Fruit fly (Drosophila melanogaster) Kc167 (cell line): ENCODE measurements around the gene CG5292.

Source experiments
- Sin3A ChIP-seq: fragments of >200 bp; optimal IDR thresholded peaks from 2 replicates; lab custom pipeline; 2018; ENCODE audit warnings: missing external identifiers
- psq ChIP-seq: fragments of >200 bp; optimal IDR thresholded peaks from 2 replicates; lab custom pipeline; 2017; ENCODE audit warnings: missing external identifiers
- ttk ChIP-seq: sonication (Bioruptor generic); optimal IDR thresholded peaks from 2 replicates; lab custom pipeline; 2017; ENCODE audit warnings: missing external identifiers

DNA sequence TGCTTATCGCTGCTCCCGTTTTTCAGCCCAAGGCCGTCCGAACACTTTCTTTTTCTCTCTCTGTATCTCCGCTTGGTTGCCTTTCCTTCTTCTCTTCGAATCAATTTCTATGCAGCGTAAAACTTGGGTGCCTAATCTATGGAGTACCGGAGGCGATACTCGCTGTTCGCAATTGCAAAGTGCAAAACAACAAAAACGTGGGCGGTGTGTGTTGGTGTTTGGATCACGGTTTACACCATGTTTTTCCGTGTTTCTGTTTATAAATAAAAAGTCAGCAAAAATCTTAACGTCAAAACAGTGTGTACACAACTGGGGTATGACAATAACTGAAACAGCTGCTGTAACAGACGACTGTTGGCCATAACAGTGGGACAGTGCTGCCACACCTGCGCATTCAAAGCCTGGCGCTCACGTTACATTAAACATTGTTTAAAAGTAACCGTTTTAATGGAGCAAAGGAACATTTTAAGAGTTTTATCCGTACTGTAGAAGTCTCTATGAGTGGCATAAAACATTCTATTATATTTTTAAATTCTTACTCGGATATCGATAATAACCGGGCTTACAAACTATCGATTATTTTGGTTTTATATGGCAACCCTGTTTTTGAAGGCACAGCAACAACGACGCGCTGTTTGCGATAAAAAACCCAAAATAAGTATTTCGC lies 2.4 kb upstream of the CG5292 start, which contains the start of the genes m-cup and Det:
- TF ChIP-seq Sin3A (lab: Kevin White, UChicago) (no peak), ttk (lab: Kevin White, UChicago) (no peak), psq (lab: Kevin White, UChicago) (no peak)
